Worm (Caenorhabditis elegans): ENCODE measurements around the gene T28A11.17.

T28A11.17 gene

DNA sequence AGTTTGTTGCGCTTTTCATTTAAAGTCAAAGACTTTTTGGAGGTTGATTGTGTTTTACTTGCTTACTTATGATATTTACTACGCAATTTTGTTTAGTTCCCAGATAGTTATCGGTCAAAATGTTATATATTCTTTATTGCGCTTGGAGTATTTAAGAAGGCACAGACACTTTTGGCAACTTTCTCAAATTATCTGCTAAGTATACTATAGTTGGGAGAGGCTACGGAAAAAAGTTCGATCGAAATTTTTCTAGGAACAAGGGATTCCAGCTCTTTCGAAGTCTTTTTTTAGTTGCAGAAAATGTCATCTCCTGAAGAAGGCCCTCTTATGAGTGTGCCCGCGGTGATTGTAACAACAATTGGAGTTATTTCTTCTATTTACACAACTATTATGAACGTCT, 6.0 kb downstream of the T28A11.17 start, which contains the start of gene srbc-5:
srbc-5 (plus strand) TSS at position 301 of the 400 bp plus-strand sequence.
- TF ChIP-seq Y53F4B.3 (GFP tag; IDR thresholded peaks at IDR 0.05): no peak
- no peak for TF ChIP-seq F55B11.4 (tag; optimal IDR thresholded peaks at IDR 0.05; ENCODE audit: borderline replicate concordance, insufficient read depth)
- TF ChIP-seq ceh-40 (GFP tag; IDR thresholded peaks at IDR 0.05): no peak
- TF ChIP-seq ztf-28 (GFP tag; IDR thresholded peaks at IDR 0.05): no peak
- no peak for TF ChIP-seq F22D6.2 (tag; optimal IDR thresholded peaks at IDR 0.05)
- no peak for TF ChIP-seq snpc-1.3 (tag; optimal IDR thresholded peaks at IDR 0.05; ENCODE audit: insufficient read depth)
- no peak for TF ChIP-seq nhr-179 (tag; optimal IDR thresholded peaks at IDR 0.05)
- no peak for TF ChIP-seq ceh-100 (GFP tag; IDR thresholded peaks at IDR 0.05)
- no peak for TF ChIP-seq die-1 (tag; optimal IDR thresholded peaks at IDR 0.05)

DNA sequence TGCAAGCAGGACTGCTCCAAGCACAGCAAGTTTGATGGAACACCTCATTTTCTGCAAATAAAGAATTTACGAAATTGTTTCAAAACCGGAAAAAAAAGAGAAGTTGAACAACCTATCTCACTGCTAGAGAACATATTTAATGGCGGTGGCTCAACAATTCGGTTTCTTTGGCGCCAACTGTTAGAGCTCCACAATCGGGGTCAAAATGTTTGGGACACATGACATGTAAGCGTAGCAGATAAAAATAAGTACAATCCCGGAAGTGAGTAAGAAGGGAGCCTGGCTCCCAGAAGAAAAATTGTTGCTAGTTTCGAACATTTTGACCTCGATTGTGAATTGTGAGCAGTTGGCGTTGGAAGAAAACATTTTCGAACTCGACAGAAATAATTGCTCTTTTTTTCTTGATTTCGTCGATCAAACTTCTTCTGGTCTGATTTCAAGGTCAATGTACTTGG, 6.9 kb downstream of the T28A11.17 start, which contains the start of gene T28A11.16:
T28A11.16 (minus strand) TSS at position 51 of the 455 bp plus-strand sequence.
- no peak for TF ChIP-seq snpc-1.3 (tag; optimal IDR thresholded peaks at IDR 0.05; ENCODE audit: insufficient read depth)
- no peak for TF ChIP-seq rec-8 (tag; optimal IDR thresholded peaks at IDR 0.05)
- no peak for TF ChIP-seq let-607 (tag; optimal IDR thresholded peaks at IDR 0.05)
- TF ChIP-seq F39B2.1 (GFP tag; IDR thresholded peaks at IDR 0.05): no peak
- TF ChIP-seq hlh-12 (tag; optimal IDR thresholded peaks at IDR 0.05): no peak
- TF ChIP-seq F22D6.2 (tag; optimal IDR thresholded peaks at IDR 0.05): no peak
- no peak for TF ChIP-seq mel-28 (tag; optimal IDR thresholded peaks at IDR 0.05; ENCODE audit: borderline replicate concordance)

DNA sequence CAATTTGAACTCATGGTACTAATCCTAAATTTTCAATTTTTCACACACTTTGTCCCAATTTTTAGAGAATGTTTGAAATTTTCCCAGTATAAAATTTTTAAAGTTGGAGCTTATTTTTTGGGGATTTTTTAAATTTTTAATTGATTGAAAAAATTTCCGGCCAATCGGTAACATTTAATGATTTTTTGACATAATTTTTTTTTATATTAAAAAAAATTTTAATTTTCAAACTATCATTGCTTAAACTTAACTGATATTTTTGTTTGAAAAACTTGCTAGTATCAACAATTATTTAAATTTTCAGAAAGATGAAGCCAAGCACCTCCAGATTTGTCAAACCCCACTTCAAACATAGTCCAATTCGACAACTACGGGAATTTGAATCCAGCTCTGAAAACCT, 8.8 kb downstream of the T28A11.17 start, which contains the start of gene T28A11.22:
T28A11.22 (plus strand) TSS at position 301 of the 400 bp plus-strand sequence.
- TF ChIP-seq sptf-2 (GFP tag; optimal IDR thresholded peaks at IDR 0.05) (no peak), tbp1 (GFP tag; optimal IDR thresholded peaks at IDR 0.05) (no peak), gei-17 (GFP tag; optimal IDR thresholded peaks at IDR 0.05) (no peak), unc-62 (GFP tag; optimal IDR thresholded peaks at IDR 0.05) (no peak)

DNA sequence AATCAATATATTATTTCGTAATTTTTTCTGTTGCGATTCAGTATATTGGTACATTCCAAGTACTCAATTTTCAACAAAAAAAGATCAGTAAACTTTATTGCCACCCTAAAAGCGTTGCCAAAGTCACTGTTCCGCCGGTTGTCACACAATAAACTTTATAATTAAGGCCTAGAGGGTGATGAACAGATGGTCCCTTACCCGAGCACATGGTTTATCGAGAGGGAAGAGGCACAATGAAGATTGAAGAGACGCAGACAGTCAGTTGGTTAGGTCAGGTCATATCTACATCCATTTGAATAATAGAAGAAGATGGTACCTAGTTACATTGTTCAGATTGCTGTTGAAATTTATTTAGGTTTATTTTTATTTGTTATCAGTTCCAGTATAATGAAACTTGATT, 9.3 kb downstream of the T28A11.17 start:
- TF ChIP-seq hmg-1.2 (GFP tag; IDR thresholded peaks at IDR 0.05) (peak; percentile 50; the same call in 1 of the 2 replicates), cebp-1 (GFP tag; IDR thresholded peaks at IDR 0.05) (no peak), cebp-1 (tag; optimal IDR thresholded peaks at IDR 0.05) (no peak)

DNA sequence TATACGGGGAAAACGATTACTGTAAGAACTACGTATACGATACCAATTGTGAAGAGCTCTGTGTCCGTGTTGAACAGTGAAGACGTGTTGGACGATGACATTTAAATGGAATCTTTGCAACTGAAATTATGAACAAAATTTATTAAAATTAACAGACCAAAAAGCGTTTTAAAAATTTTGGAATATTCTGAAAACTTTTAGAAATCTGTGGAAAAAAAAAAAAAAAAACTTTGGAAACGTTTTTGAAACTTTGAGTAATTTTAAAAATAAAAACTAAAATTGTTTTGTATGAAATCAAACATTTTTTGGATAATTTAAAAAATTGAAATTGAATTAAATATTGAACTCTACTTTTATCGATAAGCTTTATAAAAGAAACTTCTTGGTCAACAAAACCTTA, 10.0 kb downstream of the T28A11.17 start, which contains the start of gene srt-63:
srt-63 (minus strand) TSS at position 101 of the 400 bp plus-strand sequence.
- TF ChIP-seq chd-7 (tag; optimal IDR thresholded peaks at IDR 0.05) (no peak), Y95B8A.8 (GFP tag; IDR thresholded peaks at IDR 0.05) (no peak), lin-26 (GFP tag; IDR thresholded peaks at IDR 0.05) (no peak), sptf-2 (GFP tag; optimal IDR thresholded peaks at IDR 0.05) (no peak), mes-4 (tag; optimal IDR thresholded peaks at IDR 0.05) (no peak), Y53G8AR.9 (GFP tag; conservative IDR thresholded peaks at IDR 0.05) (no peak), lin-40 (tag; optimal IDR thresholded peaks at IDR 0.05) (no peak), snpc-3.4 (tag; optimal IDR thresholded peaks at IDR 0.05) (no peak), hsf-1 (GFP tag; IDR thresholded peaks at IDR 0.05) (no peak), hlh-12 (tag; optimal IDR thresholded peaks at IDR 0.05) (no peak), cebp-1 (GFP tag; IDR thresholded peaks at IDR 0.05) (no peak), cebp-1 (tag; optimal IDR thresholded peaks at IDR 0.05) (no peak), dpl-1 (GFP tag; optimal IDR thresholded peaks at IDR 0.05) (no peak), Y67H2A.10 (GFP tag; conservative IDR thresholded peaks at IDR 0.05) (no peak), let-526 (GFP tag; IDR thresholded peaks at IDR 0.05) (no peak), snpc-4 (GFP tag; optimal IDR thresholded peaks at IDR 0.05) (no peak), snpc-4 (tag; optimal IDR thresholded peaks at IDR 0.05) (no peak), bed-2 (GFP tag; IDR thresholded peaks at IDR 0.05) (no peak), lir-1 (GFP tag; conservative IDR thresholded peaks at IDR 0.05) (no peak), dox-1 (GFP tag; IDR thresholded peaks at IDR 0.05) (no peak), F57C9.4 (tag; optimal IDR thresholded peaks at IDR 0.05) (no peak)
